ENCODE assay signal across 1 worm cellular context in the genomic region with DNA sequence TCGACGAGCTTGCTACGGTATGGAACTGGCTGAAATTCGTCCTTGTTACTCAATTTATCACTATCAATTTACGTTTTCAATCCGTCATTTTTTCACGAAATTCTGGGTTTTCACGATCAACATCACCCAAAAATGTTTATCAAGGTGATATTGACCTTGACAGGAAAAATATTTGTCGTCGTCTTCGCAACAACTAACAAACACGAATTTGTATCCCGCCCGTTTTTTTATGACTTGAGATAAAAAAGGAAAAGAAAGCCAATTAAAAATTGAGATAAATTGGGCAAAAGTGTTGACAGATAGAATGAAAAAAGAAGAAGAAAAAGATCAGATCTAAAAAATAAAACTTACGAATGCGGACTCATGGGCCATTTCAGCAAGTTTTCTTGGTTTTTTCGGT.
TF ChIP-seq lines count a peak whose summit lies in the region.

No protein-coding gene starts in this region.

TF ChIP-seq in whole organism, L1 larva, 84 proteins besides CTCF, POLR2A, EP300 and RAD21 (continued from another document):
- TF ChIP-seq nhr-84 (tag; optimal IDR thresholded peaks at IDR 0.05; lab: Kevin White, UChicago), result no peak
- no peak for TF ChIP-seq efl-1 (optimal IDR thresholded peaks at IDR 0.05; lab: Kevin White, UChicago)
- no peak for TF ChIP-seq efl-1 (GFP tag; optimal IDR thresholded peaks at IDR 0.05 in 1 of 2; lab: Kevin White, UChicago)
- no peak for TF ChIP-seq egl-13 (tag; optimal IDR thresholded peaks at IDR 0.05; lab: Kevin White, UChicago)
- TF ChIP-seq Y116A8C.19 (tag; optimal IDR thresholded peaks at IDR 0.05; lab: Kevin White, UChicago; ENCODE audit: borderline replicate concordance), result no peak
- TF ChIP-seq mef-2 (tag; optimal IDR thresholded peaks at IDR 0.05; lab: Kevin White, UChicago), result no peak
- TF ChIP-seq nhr-71 (tag; optimal IDR thresholded peaks at IDR 0.05; lab: Kevin White, UChicago), result peak; percentile 40
- no peak for TF ChIP-seq tbx-2 (tag; optimal IDR thresholded peaks at IDR 0.05; lab: Kevin White, UChicago)
- TF ChIP-seq nhr-77 (tag; optimal IDR thresholded peaks at IDR 0.05; lab: Kevin White, UChicago), result no peak
- no peak for TF ChIP-seq ceh-63 (GFP tag; optimal IDR thresholded peaks at IDR 0.05; lab: Kevin White, UChicago)
- peak in 5 of 6 experiments; percentile 0 to 80 (median 42) for TF ChIP-seq elt-3 (tag; optimal IDR thresholded peaks at IDR 0.05; lab: Kevin White, UChicago)
- no peak for TF ChIP-seq rnt-1 (tag; optimal IDR thresholded peaks at IDR 0.05; lab: Kevin White, UChicago)
- TF ChIP-seq nhr-85 (tag; lab: Kevin White, UChicago), result peak; percentile 76
- no peak for TF ChIP-seq egl-27 (tag; optimal IDR thresholded peaks at IDR 0.05; lab: Kevin White, UChicago)
- TF ChIP-seq fos-1 (tag; optimal IDR thresholded peaks at IDR 0.05; lab: Kevin White, UChicago), result no peak
- no peak for TF ChIP-seq elt-2 (tag; optimal IDR thresholded peaks at IDR 0.05; lab: Kevin White, UChicago)
- peak; percentile 52 for TF ChIP-seq nhr-90 (tag; optimal IDR thresholded peaks at IDR 0.05; lab: Kevin White, UChicago; ENCODE audit: poor library complexity)
- TF ChIP-seq hlh-4 (tag; optimal IDR thresholded peaks at IDR 0.05; lab: Kevin White, UChicago), result no peak
- no peak for TF ChIP-seq ztf-4 (tag; optimal IDR thresholded peaks at IDR 0.05; lab: Kevin White, UChicago)
- TF ChIP-seq efl-3 (GFP tag; optimal IDR thresholded peaks at IDR 0.05; lab: Kevin White, UChicago), result no peak
- TF ChIP-seq nhr-20 (tag; optimal IDR thresholded peaks at IDR 0.05; lab: Kevin White, UChicago), result peak; percentile 10
- no peak for TF ChIP-seq fkh-10 (GFP tag; optimal IDR thresholded peaks at IDR 0.05; lab: Kevin White, UChicago)
